Fruit fly (Drosophila melanogaster) whole organism, embryonic: ENCODE data around the gene tipE.

ENCODE experiments used
- Awh ChIP-seq: fragments of 200-800 bp; sonication (Bioruptor generic); IDR thresholded peaks from 2 replicates; pipeline ENCODE4, ENCODE4 v1.3.6; 2022; ENCODE audit warnings: missing biosample characterization, missing genetic modification characterization
- BEAF-32 ChIP-seq: fragments of 200-800 bp; sonication (Bioruptor generic); optimal IDR thresholded peaks from 3 replicates; lab custom pipeline; 2017; ENCODE audit warnings: missing biosample characterization, missing genetic modification characterization, mild to moderate bottlenecking, moderate library complexity, missing genetic modification reagents
- CG1024 ChIP-seq: fragments of 200-800 bp; sonication (Bioruptor generic); IDR thresholded peaks from 2 replicates; pipeline ENCODE4 v1.3.6; 2022; ENCODE audit warnings: missing biosample characterization, missing genetic modification characterization
- CG11560 ChIP-seq: fragments of 200-800 bp; sonication (Bioruptor generic); IDR thresholded peaks from 3 replicates; pipeline ENCODE4 v1.3.6; 2022; ENCODE audit warnings: missing biosample characterization, missing genetic modification characterization
- CG12219 ChIP-seq: fragments of 200-800 bp; sonication (Bioruptor generic); optimal IDR thresholded peaks from 3 replicates; lab custom pipeline; 2018; ENCODE audit warnings: missing biosample characterization, mild to moderate bottlenecking, missing genetic modification characterization
- CG13624 ChIP-seq: fragments of 200-800 bp; sonication (Bioruptor generic); optimal IDR thresholded peaks from 2 replicates; lab custom pipeline; 2016; ENCODE audit warnings: missing biosample characterization, missing genetic modification characterization
- CG13894 ChIP-seq: fragments of 200-800 bp; sonication (Bioruptor generic); optimal IDR thresholded peaks from 3 replicates; lab custom pipeline; 2018; ENCODE audit warnings: missing biosample characterization, mild to moderate bottlenecking, missing genetic modification characterization, moderate library complexity
- CG15514 ChIP-seq: fragments of 200-800 bp; sonication (Bioruptor generic); optimal IDR thresholded peaks from 3 replicates; lab custom pipeline; 2017; ENCODE audit warnings: missing biosample characterization, missing genetic modification characterization, mild to moderate bottlenecking, moderate library complexity, missing genetic modification reagents
- CG18599 ChIP-seq: fragments of 200-800 bp; sonication (Bioruptor generic); optimal IDR thresholded peaks from 3 replicates; lab custom pipeline; 2017; ENCODE audit warnings: missing biosample characterization, missing genetic modification characterization, mild to moderate bottlenecking, moderate library complexity, missing genetic modification reagents
- CG3407 ChIP-seq: fragments of 200-800 bp; sonication (Bioruptor generic); optimal IDR thresholded peaks from 2 replicates; lab custom pipeline; 2018; ENCODE audit warnings: missing biosample characterization, mild to moderate bottlenecking, missing genetic modification characterization
- CG3726 ChIP-seq: fragments of 200-800 bp; sonication (Bioruptor generic); IDR thresholded peaks from 3 replicates; pipeline ENCODE4, ENCODE4 v1.3.6; 2022; ENCODE audit warnings: missing biosample characterization, missing genetic modification characterization
- CG4707 ChIP-seq: fragments of 200-800 bp; sonication (Bioruptor generic); optimal IDR thresholded peaks from 2 replicates; lab custom pipeline; 2018; ENCODE audit warnings: missing biosample characterization, mild to moderate bottlenecking, missing genetic modification characterization, moderate library complexity
- CG4730 ChIP-seq: fragments of 200-800 bp; sonication (Bioruptor generic); IDR thresholded peaks from 2 replicates; pipeline ENCODE4 v1.3.6; 2022; ENCODE audit warnings: missing biosample characterization, missing genetic modification characterization
- CG5245 ChIP-seq: fragments of 200-800 bp; sonication (Bioruptor generic); optimal IDR thresholded peaks from 3 replicates; lab custom pipeline; 2016; ENCODE audit warnings: missing biosample characterization, missing genetic modification characterization
- CG8290 ChIP-seq, 3 experiments: fragments of 200-800 bp; sonication (Bioruptor generic); optimal IDR thresholded peaks; 2 replicates each; lab custom pipeline; 2016 to 2019; ENCODE audit warnings: missing biosample characterization in 3 of 3, missing genetic modification characterization in 3 of 3, mild to moderate bottlenecking in 2 of 3, moderate library complexity in 1 of 3
- Chrac-16 ChIP-seq: fragments of 200-800 bp; sonication (Bioruptor generic); optimal IDR thresholded peaks from 3 replicates; lab custom pipeline; 2016; ENCODE audit warnings: missing biosample characterization, missing genetic modification characterization
- CoRest ChIP-seq: fragments of 200-800 bp; sonication (Bioruptor generic); optimal IDR thresholded peaks from 3 replicates; lab custom pipeline; 2018; ENCODE audit warnings: missing biosample characterization, mild to moderate bottlenecking, missing genetic modification characterization, moderate library complexity
- Drgx ChIP-seq: fragments of 200-800 bp; sonication (Bioruptor generic); IDR thresholded peaks from 2 replicates; pipeline ENCODE4 v1.3.6; 2022; ENCODE audit warnings: missing biosample characterization, missing genetic modification characterization
- GATAe ChIP-seq: fragments of 200-800 bp; sonication (Bioruptor generic); conservative IDR thresholded peaks from 2 replicates; pipeline ENCODE4 v1.3.6; 2022; ENCODE audit warnings: missing biosample characterization, missing genetic modification characterization
- Gug ChIP-seq: fragments of 200-800 bp; sonication (Bioruptor generic); IDR thresholded peaks from 4 replicates; pipeline ENCODE4 v1.3.6; 2022; ENCODE audit warnings: missing biosample characterization, missing genetic modification characterization
- Hey ChIP-seq: fragments of 200-800 bp; sonication (Bioruptor generic); optimal IDR thresholded peaks from 3 replicates; lab custom pipeline; 2018; ENCODE audit warnings: missing biosample characterization, mild to moderate bottlenecking, missing genetic modification characterization
- Hmr ChIP-seq: fragments of 200-800 bp; sonication (Bioruptor generic); optimal IDR thresholded peaks from 3 replicates; lab custom pipeline; 2017; ENCODE audit warnings: mild to moderate bottlenecking, missing biosample characterization, missing genetic modification reagents, missing genetic modification characterization
- Hmx ChIP-seq: fragments of 200-800 bp; sonication (Bioruptor generic); optimal IDR thresholded peaks from 2 replicates; lab custom pipeline; 2016; ENCODE audit warnings: missing biosample characterization, missing genetic modification characterization
- Kr ChIP-seq: fragments of 200-800 bp; sonication (Bioruptor generic); optimal IDR thresholded peaks from 2 replicates; lab custom pipeline; 2017; ENCODE audit warnings: missing biosample characterization, mild to moderate bottlenecking, missing genetic modification characterization
- Med ChIP-seq: fragments of 200-800 bp; sonication (Bioruptor generic); peaks from one replicate; lab custom pipeline; 2016; ENCODE audit warnings: missing biosample characterization, missing genetic modification characterization, mild to moderate bottlenecking, inconsistent platforms, moderate library complexity
- Meics ChIP-seq: fragments of 200-800 bp; sonication (Bioruptor generic); optimal IDR thresholded peaks from 2 replicates; lab custom pipeline; 2017; ENCODE audit warnings: missing biosample characterization, mild to moderate bottlenecking, missing genetic modification characterization
- NfI ChIP-seq: fragments of 200-800 bp; sonication (Bioruptor generic); optimal IDR thresholded peaks from 3 replicates; lab custom pipeline; 2018; ENCODE audit warnings: missing biosample characterization, mild to moderate bottlenecking, missing genetic modification characterization, moderate library complexity
- Pdp1 ChIP-seq, 2 experiments: fragments of 200-800 bp; sonication (Bioruptor generic); optimal IDR thresholded peaks; 3 replicates each; lab custom pipeline; 2016; ENCODE audit warnings: missing biosample characterization in 2 of 2, missing genetic modification characterization in 2 of 2, mild to moderate bottlenecking in 1 of 2, moderate library complexity in 1 of 2
- Ptx1 ChIP-seq: fragments of 200-800 bp; sonication (Bioruptor generic); IDR thresholded peaks from 2 replicates; pipeline ENCODE4 v1.3.6; 2022; ENCODE audit warnings: missing biosample characterization, missing genetic modification characterization
- Vsx1 ChIP-seq: fragments of 200-800 bp; sonication (Bioruptor generic); optimal IDR thresholded peaks from 2 replicates; lab custom pipeline; 2017; ENCODE audit warnings: missing biosample characterization, mild to moderate bottlenecking, missing genetic modification characterization, missing genetic modification reagents
- bbx ChIP-seq: fragments of 200-800 bp; sonication (Bioruptor generic); IDR thresholded peaks from 2 replicates; pipeline ENCODE4 v1.3.6; 2022; ENCODE audit warnings: missing biosample characterization, missing genetic modification characterization; ENCODE audit not compliant: partially characterized antibody
- chinmo ChIP-seq: fragments of 200-800 bp; sonication (Bioruptor generic); IDR thresholded peaks from 4 replicates; pipeline ENCODE4 v1.3.6; 2022; ENCODE audit warnings: missing biosample characterization, missing genetic modification characterization; ENCODE audit not compliant: partially characterized antibody
- gem ChIP-seq: fragments of 200-800 bp; sonication (Bioruptor generic); optimal IDR thresholded peaks from 2 replicates; lab custom pipeline; 2019; ENCODE audit warnings: missing biosample characterization, mild to moderate bottlenecking, missing genetic modification characterization, moderate library complexity
- ham ChIP-seq: fragments of 200-800 bp; sonication (Bioruptor generic); IDR thresholded peaks from 2 replicates; pipeline ENCODE4 v1.3.6; 2022; ENCODE audit warnings: missing biosample characterization, missing genetic modification characterization
- kay ChIP-seq: fragments of 200-800 bp; sonication (Bioruptor generic); optimal IDR thresholded peaks from 2 replicates; lab custom pipeline; 2016; ENCODE audit warnings: missing biosample characterization, missing genetic modification characterization
- lab ChIP-seq: fragments of 200-800 bp; sonication (Bioruptor generic); optimal IDR thresholded peaks from 3 replicates; lab custom pipeline; 2017; ENCODE audit warnings: missing biosample characterization, missing genetic modification characterization, mild to moderate bottlenecking, moderate library complexity, missing genetic modification reagents
- lilli ChIP-seq: fragments of 200-800 bp; sonication (Bioruptor generic); optimal IDR thresholded peaks from 3 replicates; lab custom pipeline; 2016; ENCODE audit warnings: missing biosample characterization, missing genetic modification characterization
- lmd ChIP-seq: fragments of 200-800 bp; sonication (Bioruptor generic); IDR thresholded peaks from 2 replicates; pipeline ENCODE4 v1.3.6; 2022; ENCODE audit warnings: missing biosample characterization, missing genetic modification characterization
- mirr ChIP-seq: fragments of 200-800 bp; sonication (Bioruptor generic); optimal IDR thresholded peaks from 3 replicates; lab custom pipeline; 2018; ENCODE audit warnings: missing biosample characterization, mild to moderate bottlenecking, missing genetic modification characterization
- oc ChIP-seq: fragments of 200-800 bp; sonication (Bioruptor generic); optimal IDR thresholded peaks from 2 replicates; lab custom pipeline; 2018; ENCODE audit warnings: missing biosample characterization, mild to moderate bottlenecking, missing genetic modification characterization, moderate library complexity
- onecut ChIP-seq: fragments of 200-800 bp; sonication (Bioruptor generic); IDR thresholded peaks from 2 replicates; pipeline ENCODE4 v1.3.6; 2022; ENCODE audit warnings: missing biosample characterization, missing genetic modification characterization
- pan ChIP-seq, 4 experiments: fragments of >200 bp in 3 of 4; fragments of 200-800 bp in 1 of 4; sonication (Bioruptor generic) in 1 of 4; optimal IDR thresholded peaks in 3 of 4; IDR thresholded peaks in 1 of 4; 2 replicates each; pipeline versions ENCODE4 v1.3.6 to Lab custom; 2017 to 2022; ENCODE audit warnings: missing biosample characterization in 2 of 4, missing genetic modification characterization in 2 of 4, mixed read lengths in 1 of 4
- prd ChIP-seq, 3 experiments: fragments of >200 bp in 2 of 3; fragments of 200-800 bp in 1 of 3; sonication (Bioruptor generic) in 1 of 3; optimal IDR thresholded peaks in 2 of 3; IDR thresholded peaks in 1 of 3; 2 replicates in 2 of 3; 3 replicates in 1 of 3; pipeline versions ENCODE4 v1.3.6 to Lab custom; 2017 to 2022; ENCODE audit warnings: missing biosample characterization in 1 of 3, missing genetic modification characterization in 1 of 3
- pros ChIP-seq: fragments of 200-800 bp; sonication (Bioruptor generic); optimal IDR thresholded peaks from 3 replicates; lab custom pipeline; 2019; ENCODE audit warnings: missing biosample characterization, mild to moderate bottlenecking, missing genetic modification characterization, moderate library complexity
- schlank ChIP-seq: fragments of 200-800 bp; sonication (Bioruptor generic); optimal IDR thresholded peaks from 2 replicates; lab custom pipeline; 2018; ENCODE audit warnings: missing biosample characterization, mild to moderate bottlenecking, missing genetic modification characterization
- sd ChIP-seq: fragments of 200-800 bp; sonication (Bioruptor generic); optimal IDR thresholded peaks from 3 replicates; lab custom pipeline; 2018; ENCODE audit warnings: missing biosample characterization, mild to moderate bottlenecking, missing genetic modification characterization, moderate library complexity
- twi ChIP-seq: fragments of 200-800 bp; optimal IDR thresholded peaks from 2 replicates; lab custom pipeline; 2019; ENCODE audit warnings: missing biosample characterization, mild to moderate bottlenecking, missing genetic modification characterization, moderate library complexity
- z ChIP-seq: fragments of 200-800 bp; sonication (Bioruptor generic); IDR thresholded peaks from 3 replicates; pipeline ENCODE4 v1.3.6; 2022; ENCODE audit warnings: missing biosample characterization, missing genetic modification characterization

The tipE gene

dm6 chr3L:4221226-4221770, 33.0 kb downstream of the tipE start (continued):
- TF ChIP-seq lab (GFP tag; lab: Kevin White, UChicago): peak; percentile 81
- peak; percentile 34 for TF ChIP-seq Hmr (GFP tag; lab: Kevin White, UChicago)
- peak; percentile 79 for TF ChIP-seq pros (GFP tag; lab: Kevin White, UChicago)
- TF ChIP-seq bbx (GFP tag; lab: Robert Waterston, UW): no peak
- TF ChIP-seq NfI (GFP tag; lab: Kevin White, UChicago): peak; percentile 34
- peak; percentile 99 for TF ChIP-seq sd (tag; lab: Kevin White, UChicago)
- no peak for TF ChIP-seq CG4730
- TF ChIP-seq CG12219 (GFP tag; lab: Kevin White, UChicago): peak; percentile 43
- TF ChIP-seq schlank (tag; lab: Kevin White, UChicago): peak; percentile 48
- no peak for TF ChIP-seq Vsx1
- TF ChIP-seq chinmo (GFP tag; lab: Robert Waterston, UW): peak; percentile 96
- TF ChIP-seq kay (GFP tag; lab: Kevin White, UChicago): peak; percentile 52
- peak; percentile 2 for TF ChIP-seq oc (tag; lab: Kevin White, UChicago)
- peak; percentile 18 for TF ChIP-seq gem (tag; lab: Kevin White, UChicago)
- peak; percentile 19; the same call in 1 of the 2 replicates for TF ChIP-seq Ptx1 (GFP tag; lab: Robert Waterston, UW)
- peak; percentile 17 for TF ChIP-seq Hey (tag; lab: Kevin White, UChicago)
- no peak for TF ChIP-seq Kr (GFP tag; lab: Kevin White, UChicago)
- no peak for TF ChIP-seq CG8290 (GFP tag; optimal IDR thresholded peaks at IDR 0.05; lab: Kevin White, UChicago)
- peak in 1 of 2 experiments; percentile 86 for TF ChIP-seq CG8290 (tag; optimal IDR thresholded peaks at IDR 0.05; lab: Kevin White, UChicago)
- TF ChIP-seq Gug (GFP tag; lab: Robert Waterston, UW): peak; percentile 4; the same call in 2 of the 4 replicates
- peak; percentile 22 for TF ChIP-seq Meics (GFP tag; lab: Kevin White, UChicago)
- TF ChIP-seq CG15514: peak; percentile 52
- TF ChIP-seq CG18599 (GFP tag; lab: Kevin White, UChicago): peak; percentile 26
- TF ChIP-seq CG1024 (GFP tag; lab: Robert Waterston, UW): no peak
- peak; percentile 30 for TF ChIP-seq Med
- no peak for TF ChIP-seq CG3726
- TF ChIP-seq ham (GFP tag; lab: Robert Waterston, UW): no peak
- no peak for TF ChIP-seq prd (optimal IDR thresholded peaks at IDR 0.05; lab: Kevin White, UChicago)
- TF ChIP-seq prd (GFP tag; IDR thresholded peaks at IDR 0.05; lab: Robert Waterston, UW): no peak
- peak; percentile 95 for TF ChIP-seq CG13894
- no peak for TF ChIP-seq Hmx (GFP tag; lab: Kevin White, UChicago)
- peak; percentile 65; the same call in 1 of the 2 replicates for TF ChIP-seq Awh (GFP tag; lab: Robert Waterston, UW)
- TF ChIP-seq mirr (GFP tag; lab: Kevin White, UChicago): peak; percentile 89
- TF ChIP-seq twi: peak; percentile 34
- TF ChIP-seq, all 482 proteins: peak for 79

dm6 chr3L:4221792-4222191, 33.5 kb downstream of the tipE start:
- TF ChIP-seq Meics (GFP tag; lab: Kevin White, UChicago) (no peak), CG5245 (GFP tag; lab: Kevin White, UChicago) (no peak), BEAF-32 (GFP tag; lab: Kevin White, UChicago) (no peak), Chrac-16 (no peak), CoRest (no peak), lmd (GFP tag; lab: Robert Waterston, UW) (no peak), CG13624 (GFP tag; lab: Kevin White, UChicago) (peak; percentile 78), GATAe (GFP tag; lab: Robert Waterston, UW) (0 out of 2 replicates have a peak, but pooled peaks have one; percentile 11), pan (optimal IDR thresholded peaks at IDR 0.05; lab: Kevin White, UChicago) (no peak), pan (GFP tag; optimal IDR thresholded peaks at IDR 0.05 in 1 of 2, IDR thresholded peaks at IDR 0.05 in 1 of 2) (no peak), CG11560 (tag; lab: Robert Waterston, UW) (no peak), onecut (GFP tag; lab: Robert Waterston, UW) (no peak), lilli (GFP tag; lab: Kevin White, UChicago) (no peak), Drgx (GFP tag; lab: Robert Waterston, UW) (no peak), Pdp1 (GFP tag; optimal IDR thresholded peaks at IDR 0.05; lab: Kevin White, UChicago) (peak in 1 of 2 experiments; percentile 60), CG4707 (GFP tag; lab: Kevin White, UChicago) (no peak), CG3407 (GFP tag; lab: Kevin White, UChicago) (no peak), z (GFP tag; lab: Robert Waterston, UW) (no peak)
